Worm (Caenorhabditis elegans) whole organism, L2 larva: ENCODE results near the gene msp-77.

ENCODE experiments used
- ZK546.5 ChIP-seq: sonication (generic microtip); optimal IDR thresholded peaks from 2 replicates; lab custom pipeline; 2017; ENCODE audit warnings: missing biosample characterization, missing genetic modification characterization
- ama-1 ChIP-seq: fragments of 150-350 bp; optimal IDR thresholded peaks from 2 replicates; lab custom pipeline; 2018; ENCODE audit warnings: inconsistent platforms
- elt-1 ChIP-seq: fragments of 150-350 bp; optimal IDR thresholded peaks from 2 replicates; lab custom pipeline; 2014; ENCODE audit warnings: missing biosample characterization, missing genetic modification characterization
- fos-1 ChIP-seq: fragments of 150-350 bp; optimal IDR thresholded peaks from 2 replicates; lab custom pipeline; 2014; ENCODE audit warnings: missing biosample characterization, missing genetic modification characterization
- nhr-237 ChIP-seq: fragments of 150-350 bp; optimal IDR thresholded peaks from 2 replicates; lab custom pipeline; 2014; ENCODE audit warnings: missing biosample characterization, missing genetic modification characterization
- unc-62 ChIP-seq: fragments of 150-350 bp; optimal IDR thresholded peaks from 2 replicates; lab custom pipeline; 2014; ENCODE audit warnings: missing biosample characterization, missing genetic modification reagents, missing genetic modification characterization
- zag-1 ChIP-seq: fragments of 150-350 bp; optimal IDR thresholded peaks from 2 replicates; lab custom pipeline; 2014; ENCODE audit warnings: missing biosample characterization, missing genetic modification characterization

- TF ChIP-seq fos-1 (tag; lab: Kevin White, UChicago) (no peak), nhr-237 (no peak), ama-1 (lab: Kevin White, UChicago) (no peak), unc-62 (GFP tag; lab: Kevin White, UChicago) (no peak), elt-1 (tag; lab: Kevin White, UChicago) (no peak), zag-1 (tag; lab: Kevin White, UChicago) (no peak), ZK546.5 (tag; lab: Kevin White, UChicago) (no peak)
Measured at ce11 chrIV:9895088-9895487, 657 bp downstream of the msp-77 start, which contains the start of gene ssp-32.
